Worm (Caenorhabditis elegans): Measurements from ENCODE around the gene srh-113.

DNA sequence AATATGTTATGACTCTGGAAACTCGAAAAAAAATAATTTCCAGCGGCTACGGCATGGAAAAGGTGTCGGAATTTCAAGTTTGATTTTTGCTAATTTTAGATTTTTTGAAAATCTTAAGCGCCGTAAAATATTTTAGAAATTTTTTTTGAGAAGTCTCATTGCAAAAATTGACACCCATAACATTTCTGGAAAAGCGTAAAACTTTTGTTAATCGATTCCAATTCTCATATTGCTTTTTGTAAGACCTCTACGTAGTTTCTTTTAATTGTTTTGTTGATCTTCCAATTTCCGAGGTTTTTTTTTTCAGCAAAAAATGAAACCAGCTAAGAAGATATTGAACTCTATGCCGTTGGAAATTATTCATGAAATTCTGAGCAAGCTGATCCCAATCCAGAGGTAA is 46.0 kb downstream of the srh-113 start, which contains the start of gene fbxa-85:
- TF ChIP-seq pes-1 (GFP tag; IDR thresholded peaks at IDR 0.05) (no peak), B0310.2 (tag; optimal IDR thresholded peaks at IDR 0.05) (no peak)

Data from whole organism, early embryonic.